Fruit fly (Drosophila melanogaster) S2 (cell line): ENCODE data around the gene RpL15.

Experiments
- CG8478 ChIP-seq: fragments of >200 bp; optimal IDR thresholded peaks from 2 replicates; lab custom pipeline; 2018
- CTCF ChIP-seq, 2 experiments: fragments of >200 bp; optimal IDR thresholded peaks; 2 replicates each; lab custom pipeline; 2018

DNA sequence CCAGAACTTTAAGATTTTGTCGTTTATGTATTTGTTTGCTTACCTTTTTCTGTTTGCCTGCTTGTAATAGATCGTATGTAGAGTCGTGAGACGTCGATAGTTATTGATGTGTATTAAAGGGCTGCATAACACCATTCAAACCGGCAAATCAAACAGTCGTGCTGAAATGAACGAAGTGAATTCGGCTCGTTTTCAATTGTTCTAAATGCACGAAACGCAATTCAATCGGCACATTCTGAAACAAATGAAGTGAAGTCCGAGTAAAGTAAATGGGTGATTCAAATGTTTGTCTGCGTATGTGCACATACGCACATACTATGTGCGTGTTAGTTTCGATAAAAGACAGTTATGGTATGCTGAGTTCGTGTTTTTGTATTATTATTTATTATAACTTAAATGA is 5.1 kb upstream of the RpL15 start:
- TF ChIP-seq CTCF (optimal IDR thresholded peaks at IDR 0.05; lab: Kevin White, UChicago) (no peak), CG8478 (no peak)
